Fruit fly (Drosophila melanogaster): Measurements from ENCODE around the gene GstD2.

DNA sequence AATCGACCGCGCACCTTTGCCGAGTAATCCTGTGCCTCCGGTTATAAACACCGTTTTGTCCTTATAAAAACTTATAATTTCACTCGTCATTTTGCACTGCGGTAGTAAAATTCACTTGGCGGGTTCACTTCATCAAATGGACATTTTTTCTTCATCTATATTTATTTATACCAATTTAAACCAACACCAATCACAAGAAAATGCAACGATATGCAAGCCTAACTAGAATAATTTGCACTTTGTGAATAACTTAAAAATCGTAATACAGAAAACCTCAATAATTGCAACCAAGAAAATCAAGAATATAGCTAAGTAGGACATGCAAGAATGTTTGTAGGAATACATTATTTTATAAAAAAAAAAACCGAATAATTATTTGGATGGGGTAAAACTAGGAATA, 24.1 kb downstream of the GstD2 start, which contains the start of the genes CG10096 and CG10097:
- TF ChIP-seq Med (GFP tag) = no peak
- no peak for TF ChIP-seq Fer1 (GFP tag; optimal IDR thresholded peaks at IDR 0.05)
- no peak for TF ChIP-seq Hey (tag; optimal IDR thresholded peaks at IDR 0.05)
- TF ChIP-seq slou (GFP tag; optimal IDR thresholded peaks at IDR 0.05) = no peak

Measured in whole organism, embryonic.